Fruit fly (Drosophila melanogaster) whole organism, pupa: ENCODE results near the gene CG6006.
A peak's percentile ranks its signal among the peaks of the same experiment; 100 is the strongest.

Source experiments
- CG12605 ChIP-seq: fragments of 200-800 bp; sonication (Bioruptor generic); IDR thresholded peaks from 2 replicates; pipeline ENCODE4 v1.3.6; 2022; ENCODE audit warnings: missing biosample characterization, missing genetic modification characterization
- CG13204 ChIP-seq: fragments of 200-800 bp; sonication (Bioruptor generic); optimal IDR thresholded peaks from 2 replicates; lab custom pipeline; 2018; ENCODE audit warnings: missing biosample characterization, mild to moderate bottlenecking, missing genetic modification characterization, moderate library complexity
- CG14655 ChIP-seq: fragments of 200-800 bp; sonication (Bioruptor generic); optimal IDR thresholded peaks from 3 replicates; lab custom pipeline; 2017; ENCODE audit warnings: mild to moderate bottlenecking, missing biosample characterization, missing genetic modification reagents, missing genetic modification characterization
- CG15710 ChIP-seq: fragments of 200-800 bp; sonication (Bioruptor generic); optimal IDR thresholded peaks from 2 replicates; lab custom pipeline; 2018; ENCODE audit warnings: missing biosample characterization, mild to moderate bottlenecking, missing genetic modification characterization, moderate library complexity
- CG17806 ChIP-seq: fragments of 200-800 bp; sonication (Bioruptor generic); optimal IDR thresholded peaks from 2 replicates; lab custom pipeline; 2018; ENCODE audit warnings: missing biosample characterization, mild to moderate bottlenecking, missing genetic modification characterization, moderate library complexity
- CG32121 ChIP-seq: fragments of 200-800 bp; sonication (Bioruptor generic); IDR thresholded peaks from 2 replicates; pipeline ENCODE4 v1.3.6; 2022; ENCODE audit warnings: missing biosample characterization, missing genetic modification characterization
- CG34367 ChIP-seq: fragments of 200-800 bp; sonication (Bioruptor generic); optimal IDR thresholded peaks from 2 replicates; lab custom pipeline; 2018; ENCODE audit warnings: missing biosample characterization, mild to moderate bottlenecking, missing genetic modification characterization
- CG4496 ChIP-seq: fragments of 200-800 bp; sonication (Bioruptor generic); IDR thresholded peaks from 3 replicates; pipeline ENCODE4 v1.3.6; 2022; ENCODE audit warnings: missing biosample characterization, missing genetic modification characterization
- CG8159 ChIP-seq: fragments of 200-800 bp; sonication (Bioruptor generic); optimal IDR thresholded peaks from 3 replicates; lab custom pipeline; 2018; ENCODE audit warnings: missing biosample characterization, mild to moderate bottlenecking, missing genetic modification characterization, moderate library complexity
- CG8301 ChIP-seq: fragments of 200-800 bp; sonication (Bioruptor generic); optimal IDR thresholded peaks from 2 replicates; lab custom pipeline; 2018; ENCODE audit warnings: missing biosample characterization, mild to moderate bottlenecking, missing genetic modification characterization
- CG9948 ChIP-seq: fragments of 200-800 bp; sonication (Bioruptor generic); optimal IDR thresholded peaks from 2 replicates; lab custom pipeline; 2018; ENCODE audit warnings: missing biosample characterization, mild to moderate bottlenecking, missing genetic modification characterization, moderate library complexity
- D1 ChIP-seq: fragments of 200-800 bp; sonication (Bioruptor generic); optimal IDR thresholded peaks from 2 replicates; lab custom pipeline; 2018; ENCODE audit warnings: missing biosample characterization, mild to moderate bottlenecking, missing genetic modification characterization, moderate library complexity
- EcR ChIP-seq: fragments of 200-800 bp; sonication (Bioruptor generic); optimal IDR thresholded peaks from 3 replicates; lab custom pipeline; 2019; ENCODE audit warnings: missing biosample characterization, missing genetic modification characterization, mild to moderate bottlenecking, moderate library complexity, missing genetic modification reagents
- Ets98B ChIP-seq: fragments of 200-800 bp; sonication (Bioruptor generic); IDR thresholded peaks from 2 replicates; pipeline ENCODE4 v1.3.6; 2022; ENCODE audit warnings: missing biosample characterization, missing genetic modification characterization
- Pif1A ChIP-seq: fragments of 200-800 bp; sonication (Bioruptor generic); optimal IDR thresholded peaks from 3 replicates; lab custom pipeline; 2016; ENCODE audit warnings: missing biosample characterization, missing genetic modification characterization
- Pif1B ChIP-seq: fragments of 200-800 bp; sonication (Bioruptor generic); optimal IDR thresholded peaks from 3 replicates; lab custom pipeline; 2016; ENCODE audit warnings: missing biosample characterization, missing genetic modification characterization
- Snoo ChIP-seq: fragments of 200-800 bp; sonication (Bioruptor generic); optimal IDR thresholded peaks from 3 replicates; lab custom pipeline; 2017; ENCODE audit warnings: missing biosample characterization, mild to moderate bottlenecking, missing genetic modification characterization, inconsistent platforms
- fd96Ca ChIP-seq: fragments of 200-800 bp; sonication (Bioruptor generic); IDR thresholded peaks from 3 replicates; pipeline ENCODE4 v1.3.6; 2022; ENCODE audit warnings: missing biosample characterization, missing genetic modification characterization
- gl ChIP-seq: fragments of 200-800 bp; sonication (Bioruptor generic); optimal IDR thresholded peaks from 2 replicates; lab custom pipeline; 2018; ENCODE audit warnings: missing biosample characterization, mild to moderate bottlenecking, missing genetic modification characterization
- rn ChIP-seq: fragments of 200-800 bp; sonication (Bioruptor generic); IDR thresholded peaks from 2 replicates; pipeline ENCODE4 v1.3.6; 2022; ENCODE audit warnings: missing biosample characterization, missing genetic modification characterization

The CG6006 gene

dm6 chr3R:16218251-16219030 lies 63.7 kb downstream of the CG6006 start:
- TF ChIP-seq Pif1B (GFP tag; lab: Kevin White, UChicago) (no peak), EcR (GFP tag; lab: Kevin White, UChicago) (peak; percentile 46), fd96Ca (no peak), CG8159 (tag; lab: Kevin White, UChicago) (no peak), CG32121 (GFP tag; lab: Robert Waterston, UW) (no peak), CG14655 (no peak), CG13204 (peak; percentile 8), Snoo (tag; lab: Kevin White, UChicago) (no peak), CG12605 (GFP tag; lab: Robert Waterston, UW) (no peak), CG15710 (no peak), CG17806 (tag; lab: Kevin White, UChicago) (no peak), rn (GFP tag; lab: Robert Waterston, UW) (no peak), D1 (tag; lab: Kevin White, UChicago) (no peak), CG9948 (tag; lab: Kevin White, UChicago) (no peak), gl (no peak), Pif1A (GFP tag; lab: Kevin White, UChicago) (no peak), CG4496 (GFP tag; lab: Robert Waterston, UW) (no peak), CG8301 (tag; lab: Kevin White, UChicago) (no peak)

dm6 chr3R:16220050-16220670 lies 65.4 kb downstream of the CG6006 start:
- no peak for TF ChIP-seq fd96Ca
- TF ChIP-seq CG34367 (tag; lab: Kevin White, UChicago), result no peak
- TF ChIP-seq EcR (GFP tag; lab: Kevin White, UChicago), result no peak
- peak; percentile 24 for TF ChIP-seq CG14655
- TF ChIP-seq CG8301 (tag; lab: Kevin White, UChicago), result no peak

- TF ChIP-seq Ets98B (GFP tag; lab: Robert Waterston, UW) (no peak), CG13204 (peak; percentile 35)
These were observed 66.1 kb downstream of the CG6006 start for dm6 chr3R:16220854-16221253.
